Worm (Caenorhabditis elegans) whole organism, late embryonic: ENCODE measurements around the gene srg-54.
"Not testable (repeated sequence)": the region's sequence is repeated elsewhere in the genome, so short reads cannot be mapped to it uniquely, and the experiment has no call there.

Source experiments
- F13H6.1 ChIP-seq: sonication (generic microtip); optimal IDR thresholded peaks from 2 replicates; lab custom pipeline; 2016; ENCODE audit warnings: missing genetic modification characterization, missing compliant biosample characterization
- K02D7.2 ChIP-seq: sonication (generic microtip); optimal IDR thresholded peaks from 2 replicates; lab custom pipeline; 2017; ENCODE audit warnings: mild to moderate bottlenecking, missing genetic modification characterization, missing compliant biosample characterization
- K09A11.1 ChIP-seq: sonication (generic microtip); optimal IDR thresholded peaks from 2 replicates; lab custom pipeline; 2017; ENCODE audit warnings: antibody characterized with exemption, mild to moderate bottlenecking, missing genetic modification characterization, missing compliant biosample characterization; ENCODE audit not compliant: insufficient read depth
- T23F11.4 ChIP-seq: fragments of 200-800 bp; sonication (Bioruptor generic); optimal IDR thresholded peaks from 2 replicates; lab custom pipeline; 2018; ENCODE audit warnings: mild to moderate bottlenecking, missing genetic modification characterization, missing compliant biosample characterization
- Y22D7AL.16 ChIP-seq: sonication (generic microtip); optimal IDR thresholded peaks from 2 replicates; lab custom pipeline; 2016; ENCODE audit warnings: missing genetic modification characterization, missing compliant biosample characterization
- ahr-1 ChIP-seq: sonication (generic microtip); optimal IDR thresholded peaks from 2 replicates; lab custom pipeline; 2016; ENCODE audit warnings: missing genetic modification characterization, missing compliant biosample characterization
- ama-1 ChIP-seq: fragments of 150-350 bp; optimal IDR thresholded peaks from 2 replicates; lab custom pipeline; 2014
- ceh-14 ChIP-seq: sonication (generic microtip); optimal IDR thresholded peaks from 2 replicates; lab custom pipeline; 2016; ENCODE audit warnings: missing genotype, missing genetic modification characterization, missing compliant biosample characterization
- ceh-18 ChIP-seq: sonication (generic microtip); optimal IDR thresholded peaks from 2 replicates; lab custom pipeline; 2016; ENCODE audit warnings: missing genetic modification characterization, missing compliant biosample characterization
- ceh-22 ChIP-seq: sonication (generic microtip); optimal IDR thresholded peaks from 2 replicates; lab custom pipeline; 2017; ENCODE audit warnings: missing biosample characterization, missing genetic modification characterization
- ceh-24 ChIP-seq: sonication (generic microtip); optimal IDR thresholded peaks from 2 replicates; lab custom pipeline; 2016; ENCODE audit warnings: mild to moderate bottlenecking, missing genetic modification characterization, missing compliant biosample characterization
- ceh-34 ChIP-seq: sonication (generic microtip); optimal IDR thresholded peaks from 2 replicates; lab custom pipeline; 2016; ENCODE audit warnings: mild to moderate bottlenecking, missing genetic modification characterization, missing compliant biosample characterization
- ceh-6 ChIP-seq: fragments of 200-800 bp; sonication (Bioruptor generic); optimal IDR thresholded peaks from 2 replicates; lab custom pipeline; 2018; ENCODE audit warnings: mild to moderate bottlenecking, missing genetic modification characterization, missing compliant biosample characterization
- ceh-9 ChIP-seq: sonication (generic microtip); optimal IDR thresholded peaks from 2 replicates; lab custom pipeline; 2016; ENCODE audit warnings: mild to moderate bottlenecking, missing genetic modification characterization, inconsistent platforms, missing compliant biosample characterization
- che-1 ChIP-seq: sonication (generic microtip); optimal IDR thresholded peaks from 2 replicates; lab custom pipeline; 2016; ENCODE audit warnings: mild to moderate bottlenecking, missing genetic modification characterization, missing compliant biosample characterization
- dmd-4 ChIP-seq: sonication (generic microtip); optimal IDR thresholded peaks from 2 replicates; lab custom pipeline; 2016; ENCODE audit warnings: borderline replicate concordance, missing genetic modification characterization, missing compliant biosample characterization
- elt-2 ChIP-seq: sonication (generic microtip); optimal IDR thresholded peaks from 2 replicates; lab custom pipeline; 2016; ENCODE audit warnings: missing genetic modification reagents, missing genetic modification characterization, missing compliant biosample characterization
- elt-4 ChIP-seq: sonication (generic microtip); optimal IDR thresholded peaks from 2 replicates; lab custom pipeline; 2016; ENCODE audit warnings: missing genetic modification characterization, missing compliant biosample characterization
- ets-4 ChIP-seq: sonication (generic microtip); optimal IDR thresholded peaks from 2 replicates; lab custom pipeline; 2016; ENCODE audit warnings: missing genetic modification characterization, missing compliant biosample characterization
- eyg-1 ChIP-seq: sonication (generic microtip); optimal IDR thresholded peaks from 2 replicates; lab custom pipeline; 2016; ENCODE audit warnings: missing genotype, missing genetic modification characterization, missing compliant biosample characterization
- fax-1 ChIP-seq: sonication (generic microtip); optimal IDR thresholded peaks from 2 replicates; lab custom pipeline; 2016; ENCODE audit warnings: missing genotype, missing genetic modification characterization, missing compliant biosample characterization
- fkh-6 ChIP-seq: sonication (generic microtip); optimal IDR thresholded peaks from 2 replicates; lab custom pipeline; 2016; ENCODE audit warnings: missing genetic modification characterization, missing compliant biosample characterization
- gmeb-2 ChIP-seq: sonication (generic microtip); optimal IDR thresholded peaks from 2 replicates; lab custom pipeline; 2016; ENCODE audit warnings: missing genetic modification characterization, inconsistent platforms, missing compliant biosample characterization
- hlh-13 ChIP-seq: fragments of 200-800 bp; sonication (Bioruptor generic); optimal IDR thresholded peaks from 2 replicates; lab custom pipeline; 2018; ENCODE audit warnings: mild to moderate bottlenecking, missing genetic modification characterization, missing compliant biosample characterization
- hlh-15 ChIP-seq: sonication (generic microtip); optimal IDR thresholded peaks from 2 replicates; lab custom pipeline; 2016; ENCODE audit warnings: missing genetic modification characterization, missing compliant biosample characterization
- hlh-30 ChIP-seq: sonication (generic microtip); optimal IDR thresholded peaks from 2 replicates; lab custom pipeline; 2017; ENCODE audit warnings: antibody characterized with exemption, missing genetic modification characterization, missing compliant biosample characterization; ENCODE audit not compliant: insufficient read depth
- hlh-6 ChIP-seq: sonication (generic microtip); optimal IDR thresholded peaks from 2 replicates; lab custom pipeline; 2016; ENCODE audit warnings: missing genotype, missing genetic modification characterization, missing compliant biosample characterization
- lin-11 ChIP-seq: fragments of 200-800 bp; sonication (Bioruptor generic); optimal IDR thresholded peaks from 2 replicates; lab custom pipeline; 2018; ENCODE audit warnings: mild to moderate bottlenecking, missing genetic modification characterization, missing compliant biosample characterization
- madf-2 ChIP-seq: sonication (generic microtip); optimal IDR thresholded peaks from 2 replicates; lab custom pipeline; 2017; ENCODE audit warnings: missing genetic modification characterization, missing compliant biosample characterization
- mec-3 ChIP-seq: sonication (generic microtip); optimal IDR thresholded peaks from 2 replicates; lab custom pipeline; 2016; ENCODE audit warnings: borderline replicate concordance, missing genetic modification characterization, missing compliant biosample characterization
- nfya-1 ChIP-seq: sonication (generic microtip); optimal IDR thresholded peaks from 2 replicates; lab custom pipeline; 2017; ENCODE audit warnings: missing genetic modification characterization, mild to moderate bottlenecking, missing compliant biosample characterization, antibody characterized with exemption, moderate library complexity
- nhr-11 ChIP-seq: fragments of 150-350 bp; optimal IDR thresholded peaks from 2 replicates; lab custom pipeline; 2014; ENCODE audit warnings: missing biosample characterization, missing genetic modification characterization
- nhr-232 ChIP-seq: sonication (generic microtip); optimal IDR thresholded peaks from 2 replicates; lab custom pipeline; 2016; ENCODE audit warnings: missing genetic modification characterization, missing compliant biosample characterization
- npax-4 ChIP-seq: sonication (generic microtip); optimal IDR thresholded peaks from 2 replicates; lab custom pipeline; 2016; ENCODE audit warnings: missing genetic modification characterization, missing compliant biosample characterization
- odd-2 ChIP-seq: sonication (generic microtip); optimal IDR thresholded peaks from 2 replicates; lab custom pipeline; 2017; ENCODE audit warnings: antibody characterized with exemption, mild to moderate bottlenecking, missing genetic modification characterization, missing compliant biosample characterization
- pat-9 ChIP-seq: fragments of 200-800 bp; sonication (Bioruptor generic); optimal IDR thresholded peaks from 2 replicates; lab custom pipeline; 2018; ENCODE audit warnings: mild to moderate bottlenecking, missing genetic modification characterization, moderate library complexity, missing compliant biosample characterization
- pax-1 ChIP-seq: fragments of 150-350 bp; optimal IDR thresholded peaks from 2 replicates; lab custom pipeline; 2014; ENCODE audit warnings: missing biosample characterization, missing genetic modification characterization
- pha-2 ChIP-seq: sonication (generic microtip); optimal IDR thresholded peaks from 2 replicates; lab custom pipeline; 2017; ENCODE audit warnings: mild to moderate bottlenecking, missing genetic modification characterization, missing compliant biosample characterization
- pha-4 ChIP-seq: fragments of 150-350 bp; optimal IDR thresholded peaks from 2 replicates; lab custom pipeline; 2018; ENCODE audit warnings: missing biosample characterization, missing genetic modification reagents, missing genetic modification characterization
- pqm-1 ChIP-seq: sonication (generic microtip); optimal IDR thresholded peaks from 2 replicates; lab custom pipeline; 2016; ENCODE audit warnings: missing genetic modification characterization, missing compliant biosample characterization
- ref-2 ChIP-seq: sonication (generic microtip); optimal IDR thresholded peaks from 2 replicates; lab custom pipeline; 2016; ENCODE audit warnings: missing genetic modification characterization, missing compliant biosample characterization
- rnt-1 ChIP-seq: sonication (generic microtip); optimal IDR thresholded peaks from 2 replicates; lab custom pipeline; 2016; ENCODE audit warnings: missing genetic modification characterization, missing compliant biosample characterization
- sdc-2 ChIP-seq: sonication (generic microtip); optimal IDR thresholded peaks from 2 replicates; lab custom pipeline; 2016; ENCODE audit warnings: missing genotype, missing genetic modification characterization, missing compliant biosample characterization
- sox-2 ChIP-seq: fragments of 200-800 bp; sonication (Bioruptor generic); IDR thresholded peaks from 2 replicates; pipeline ENCODE4 v1.3.6; 2022; ENCODE audit warnings: missing genetic modification reagents, missing genetic modification characterization, missing compliant biosample characterization
- syd-9 ChIP-seq: sonication (generic microtip); optimal IDR thresholded peaks from 2 replicates; lab custom pipeline; 2016; ENCODE audit warnings: mild to moderate bottlenecking, missing genetic modification characterization, moderate library complexity, missing compliant biosample characterization
- tbx-2 ChIP-seq: sonication (generic microtip); optimal IDR thresholded peaks from 2 replicates; lab custom pipeline; 2016; ENCODE audit warnings: missing genetic modification characterization, missing compliant biosample characterization
- unc-3 ChIP-seq, 2 experiments: fragments of 200-800 bp in 1 of 2; sonication (Bioruptor generic) in 1 of 2; sonication (generic microtip) in 1 of 2; conservative IDR thresholded peaks in 1 of 2; optimal IDR thresholded peaks in 1 of 2; 2 replicates each; pipeline versions ENCODE4 v1.3.6 to Lab custom; 2016 to 2022; ENCODE audit warnings: missing compliant biosample characterization in 2 of 2, missing genetic modification characterization in 2 of 2, missing genetic modification reagents in 1 of 2
- unc-42 ChIP-seq: sonication (generic microtip); optimal IDR thresholded peaks from 2 replicates; lab custom pipeline; 2016; ENCODE audit warnings: missing genotype, missing genetic modification characterization, missing compliant biosample characterization
- unc-55 ChIP-seq: sonication (generic microtip); optimal IDR thresholded peaks from 2 replicates; lab custom pipeline; 2017; ENCODE audit warnings: missing biosample characterization, missing genetic modification reagents, missing genetic modification characterization
- unc-86 ChIP-seq: sonication (generic microtip); optimal IDR thresholded peaks from 2 replicates; lab custom pipeline; 2016; ENCODE audit warnings: missing genetic modification characterization, missing compliant biosample characterization
- zip-5 ChIP-seq: sonication (generic microtip); optimal IDR thresholded peaks from 2 replicates; lab custom pipeline; 2016; ENCODE audit warnings: missing genetic modification characterization, missing compliant biosample characterization

Gene srg-54

DNA sequence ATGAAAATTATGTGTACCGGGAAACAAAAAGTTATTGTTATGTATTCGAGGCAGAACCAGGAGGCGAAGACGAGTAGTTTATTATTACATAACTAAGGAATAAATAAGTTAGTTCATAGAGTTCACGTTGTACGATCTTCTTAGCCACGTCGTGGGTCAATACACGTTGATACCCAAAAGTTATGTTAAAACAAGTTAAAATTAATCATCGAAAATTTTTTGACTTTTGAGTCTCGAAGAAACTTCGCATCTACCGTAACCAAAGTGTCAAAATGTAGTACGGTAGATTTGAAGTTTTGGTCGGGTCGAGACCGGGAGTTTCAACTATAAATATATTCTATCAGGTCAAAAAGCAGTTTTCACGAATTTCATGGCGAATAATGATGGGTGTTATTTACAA lies 47.3 kb downstream of the srg-54 start, which contains the start of gene ZC412.10:
ZC412.10 (minus strand) TSS at position 101 of the 400 bp plus-strand sequence.
- TF ChIP-seq ceh-6; T23F11.4; sox-2 (GFP tag; lab: Robert Waterston, UW): not testable (repeated sequence)

DNA sequence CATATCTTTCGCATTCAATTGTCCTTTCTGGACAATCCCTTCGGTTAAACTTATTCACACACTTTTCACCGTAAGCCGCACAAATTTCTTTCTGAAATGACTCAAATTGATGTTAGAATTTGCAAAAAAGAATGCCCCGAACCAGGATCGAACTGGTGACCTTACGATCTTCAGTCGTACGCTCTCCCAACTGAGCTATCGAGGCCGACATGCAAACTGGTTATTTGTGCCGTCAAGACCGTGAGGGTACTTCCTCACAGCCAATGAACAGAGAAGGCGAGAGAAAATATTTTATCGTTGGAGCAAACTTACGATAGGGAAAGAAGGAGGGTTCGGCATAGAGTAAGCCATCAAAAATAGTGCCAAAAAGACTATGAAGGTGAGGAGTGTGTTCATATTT lies 47.7 kb downstream of the srg-54 start:
- TF ChIP-seq eyg-1 (tag; lab: Kevin White, UChicago) (no peak), syd-9 (tag; lab: Kevin White, UChicago) (no peak), ceh-14 (tag; lab: Kevin White, UChicago) (no peak), odd-2 (tag; lab: Kevin White, UChicago) (no peak), sox-2 (GFP tag; lab: Robert Waterston, UW) (no peak), nhr-232 (tag; lab: Kevin White, UChicago) (peak; percentile 42), hlh-6 (tag; lab: Kevin White, UChicago) (no peak), hlh-15 (no peak), elt-4 (tag; lab: Kevin White, UChicago) (no peak), ceh-6 (peak; percentile 46), unc-42 (no peak), ets-4 (tag; lab: Kevin White, UChicago) (no peak), unc-86 (no peak), pqm-1 (tag; lab: Kevin White, UChicago) (no peak), ama-1 (lab: Kevin White, UChicago) (no peak), unc-3 (GFP tag; conservative IDR thresholded peaks at IDR 0.05; lab: Robert Waterston, UW) (peak; percentile 64), unc-3 (tag; optimal IDR thresholded peaks at IDR 0.05; lab: Kevin White, UChicago) (no peak), ceh-22 (tag; lab: Kevin White, UChicago) (no peak), F13H6.1 (tag; lab: Kevin White, UChicago) (no peak), T23F11.4 (no peak), Y22D7AL.16 (no peak), K09A11.1 (tag; lab: Kevin White, UChicago) (peak; percentile 15), npax-4 (tag; lab: Kevin White, UChicago) (no peak), pax-1 (tag; lab: Kevin White, UChicago) (no peak), unc-55 (GFP tag; lab: Kevin White, UChicago) (no peak), pat-9 (tag; lab: Kevin White, UChicago) (peak; percentile 12), ceh-24 (no peak), zip-5 (tag; lab: Kevin White, UChicago) (no peak), pha-2 (tag; lab: Kevin White, UChicago) (no peak), fkh-6 (no peak), hlh-13 (peak; percentile 22), ceh-9 (tag; lab: Kevin White, UChicago) (no peak), nhr-11 (tag; lab: Kevin White, UChicago) (no peak), rnt-1 (tag; lab: Kevin White, UChicago) (no peak), mec-3 (tag; lab: Kevin White, UChicago) (no peak), gmeb-2 (tag; lab: Kevin White, UChicago) (peak; percentile 16), sdc-2 (tag; lab: Kevin White, UChicago) (no peak), dmd-4 (tag; lab: Kevin White, UChicago) (no peak), lin-11 (tag; lab: Kevin White, UChicago) (peak; percentile 42), ceh-18 (no peak), nfya-1 (peak; percentile 40), tbx-2 (no peak), ceh-34 (tag; lab: Kevin White, UChicago) (no peak), ref-2 (tag; lab: Kevin White, UChicago) (peak; percentile 51), che-1 (tag; lab: Kevin White, UChicago) (peak; percentile 13), pha-4 (tag; lab: Kevin White, UChicago) (no peak), hlh-30 (tag; lab: Kevin White, UChicago) (no peak), fax-1 (tag; lab: Kevin White, UChicago) (no peak), madf-2 (tag; lab: Kevin White, UChicago) (peak; percentile 30), elt-2 (tag; lab: Kevin White, UChicago) (peak; percentile 17), K02D7.2 (tag; lab: Kevin White, UChicago) (no peak), ahr-1 (tag; lab: Kevin White, UChicago) (no peak)
